Worm (Caenorhabditis elegans) whole organism, young adult: ENCODE results near the gene mrpl-21.

Source experiments
- B0261.1 ChIP-seq: sonication (generic microtip); optimal IDR thresholded peaks from 2 replicates; lab custom pipeline; 2016; ENCODE audit warnings: mild to moderate bottlenecking, missing genetic modification characterization, moderate library complexity, missing compliant biosample characterization
- B0336.3 ChIP-seq: fragments of 200-800 bp; sonication (Bioruptor generic); IDR thresholded peaks from 2 replicates; pipeline ENCODE4 v1.3.6; 2022; ENCODE audit warnings: missing genetic modification characterization, missing compliant biosample characterization
- F10E7.11 ChIP-seq: sonication (generic microtip); optimal IDR thresholded peaks from 2 replicates; lab custom pipeline; 2017; ENCODE audit warnings: mild to moderate bottlenecking, missing genetic modification characterization, moderate library complexity, missing compliant biosample characterization
- Y53G8AR.9 ChIP-seq: fragments of 200-800 bp; sonication (Bioruptor generic); conservative IDR thresholded peaks from 2 replicates; pipeline ENCODE4 v1.3.6; 2022; ENCODE audit warnings: missing genetic modification reagents, missing genetic modification characterization, missing compliant biosample characterization
- ama-1 ChIP-seq, 3 experiments: fragments of 150-350 bp in 1 of 3; sonication (generic microtip) in 2 of 3; optimal IDR thresholded peaks; 2 replicates each; lab custom pipeline; 2014 to 2018; ENCODE audit warnings: missing biosample characterization in 2 of 3, missing genetic modification characterization in 2 of 3, missing genetic modification reagents in 2 of 3
- attf-3 ChIP-seq: fragments of 200-800 bp; sonication (Bioruptor generic); conservative IDR thresholded peaks from 2 replicates; pipeline ENCODE4 v1.3.6; 2022; ENCODE audit warnings: missing genetic modification reagents, missing genetic modification characterization, missing compliant biosample characterization
- madf-10 ChIP-seq: sonication (generic microtip); optimal IDR thresholded peaks from 2 replicates; lab custom pipeline; 2016; ENCODE audit warnings: mild to moderate bottlenecking, missing genetic modification characterization, missing compliant biosample characterization
- nhr-80 ChIP-seq: sonication (generic microtip); optimal IDR thresholded peaks from 2 replicates; lab custom pipeline; 2016; ENCODE audit warnings: missing genetic modification characterization, missing compliant biosample characterization
- pbrm-1 ChIP-seq: fragments of 200-800 bp; sonication (Bioruptor generic); IDR thresholded peaks from 2 replicates; pipeline ENCODE4 v1.3.6; 2022; ENCODE audit warnings: missing genetic modification reagents, missing genetic modification characterization, missing compliant biosample characterization
- sea-2 ChIP-seq: fragments of 200-800 bp; sonication (Bioruptor generic); IDR thresholded peaks from 2 replicates; pipeline ENCODE4 v1.3.6; 2022; ENCODE audit warnings: missing genetic modification characterization, missing compliant biosample characterization
- unc-62 ChIP-seq: fragments of 150-350 bp; optimal IDR thresholded peaks from 2 replicates; lab custom pipeline; 2014; ENCODE audit warnings: missing biosample characterization, missing genetic modification reagents, missing genetic modification characterization

ce11 chrIII:4205751-4206327, 37.5 kb downstream of the mrpl-21 start, which contains the start of gene R74.8:
- TF ChIP-seq madf-10 (no peak), Y53G8AR.9 (GFP tag; lab: Robert Waterston, UW) (no peak), nhr-80 (tag; lab: Kevin White, UChicago) (no peak), ama-1 (optimal IDR thresholded peaks at IDR 0.05; lab: Kevin White, UChicago) (no peak), ama-1 (GFP tag; optimal IDR thresholded peaks at IDR 0.05; lab: Kevin White, UChicago) (no peak), unc-62 (GFP tag; lab: Kevin White, UChicago) (no peak), sea-2 (no peak), B0336.3 (GFP tag; lab: Robert Waterston, UW) (no peak), pbrm-1 (GFP tag; lab: Robert Waterston, UW) (no peak), attf-3 (GFP tag; lab: Robert Waterston, UW) (0 out of 2 replicates have a peak, but pooled peaks have one; percentile 27), B0261.1 (tag; lab: Kevin White, UChicago) (no peak), F10E7.11 (no peak)
